Worm (Caenorhabditis elegans) whole organism, L4 larva: ENCODE data around the gene str-255.

Source experiments
- F10B5.3 ChIP-seq: sonication (generic microtip); optimal IDR thresholded peaks from 2 replicates; lab custom pipeline; 2016; ENCODE audit warnings: mild to moderate bottlenecking, missing genetic modification characterization, missing compliant biosample characterization
- F26F4.8 ChIP-seq: fragments of 200-800 bp; sonication (Bioruptor generic); conservative IDR thresholded peaks from 2 replicates; pipeline ENCODE4 v1.3.6; 2022; ENCODE audit warnings: missing genetic modification characterization, missing compliant biosample characterization
- T20F7.1 ChIP-seq: fragments of 200-800 bp; sonication (Bioruptor generic); optimal IDR thresholded peaks from 2 replicates; lab custom pipeline; 2018; ENCODE audit warnings: mild to moderate bottlenecking, missing genetic modification characterization, missing compliant biosample characterization
- Y48G9A.11 ChIP-seq: fragments of 200-800 bp; sonication (Bioruptor generic); IDR thresholded peaks from 2 replicates; pipeline ENCODE4 v1.3.6; 2022; ENCODE audit warnings: missing genetic modification reagents, missing genetic modification characterization, missing compliant biosample characterization
- Y5F2A.4 ChIP-seq: fragments of 200-800 bp; sonication (Bioruptor generic); optimal IDR thresholded peaks from 2 replicates; lab custom pipeline; 2018; ENCODE audit warnings: mild to moderate bottlenecking, missing genetic modification characterization, missing compliant biosample characterization
- ZK337.2 ChIP-seq: fragments of 200-800 bp; sonication (Bioruptor generic); IDR thresholded peaks from 2 replicates; pipeline ENCODE4 v1.3.6; 2022; ENCODE audit warnings: missing genetic modification reagents, missing genetic modification characterization, missing compliant biosample characterization
- aha-1 ChIP-seq: fragments of 150-350 bp; peaks from one replicate; lab custom pipeline; 2014; ENCODE audit warnings: missing biosample characterization, missing genetic modification characterization
- ama-1 ChIP-seq: fragments of 150-350 bp; optimal IDR thresholded peaks from 2 replicates; lab custom pipeline; 2014; ENCODE audit warnings: inconsistent platforms, mixed read lengths
- arid-1 ChIP-seq: fragments of 200-800 bp; sonication (Bioruptor generic); conservative IDR thresholded peaks from 2 replicates; pipeline ENCODE4 v1.3.6; 2022; ENCODE audit warnings: missing genetic modification reagents, missing genetic modification characterization, missing compliant biosample characterization
- ceh-28 ChIP-seq: fragments of 150-350 bp; optimal IDR thresholded peaks from 2 replicates; lab custom pipeline; 2014; ENCODE audit warnings: missing biosample characterization, missing genetic modification reagents, missing genetic modification characterization
- ceh-32 ChIP-seq: sonication (generic microtip); optimal IDR thresholded peaks from 2 replicates; lab custom pipeline; 2016; ENCODE audit warnings: mild to moderate bottlenecking, missing genetic modification characterization, missing compliant biosample characterization; ENCODE audit not compliant: poor library complexity
- cey-2 ChIP-seq: sonication (generic microtip); optimal IDR thresholded peaks from 3 replicates; lab custom pipeline; 2017; ENCODE audit warnings: missing genetic modification characterization, mild to moderate bottlenecking, missing compliant biosample characterization, antibody characterized with exemption, borderline replicate concordance; ENCODE audit not compliant: insufficient read depth
- ctbp-1 ChIP-seq: fragments of 200-800 bp; sonication (Bioruptor generic); IDR thresholded peaks from 2 replicates; pipeline ENCODE4 v1.3.6; 2022; ENCODE audit warnings: missing genetic modification reagents, missing genetic modification characterization, missing compliant biosample characterization
- dmd-6 ChIP-seq: fragments of 200-800 bp; sonication (Bioruptor generic); IDR thresholded peaks from 2 replicates; pipeline ENCODE4 v1.3.6; 2022; ENCODE audit warnings: missing genetic modification reagents, missing genetic modification characterization, missing compliant biosample characterization
- dpl-1 ChIP-seq: fragments of 150-350 bp; optimal IDR thresholded peaks from 2 replicates; lab custom pipeline; 2014; ENCODE audit warnings: missing biosample characterization, missing genetic modification reagents, missing genetic modification characterization
- duxl-1 ChIP-seq: sonication (generic microtip); optimal IDR thresholded peaks from 2 replicates; lab custom pipeline; 2016; ENCODE audit warnings: mild to moderate bottlenecking, missing genetic modification characterization, moderate library complexity, missing compliant biosample characterization; ENCODE audit not compliant: poor library complexity
- dve-1 ChIP-seq: sonication (generic microtip); optimal IDR thresholded peaks from 2 replicates; lab custom pipeline; 2017; ENCODE audit warnings: antibody characterized with exemption, mild to moderate bottlenecking, missing genetic modification characterization, missing compliant biosample characterization; ENCODE audit not compliant: insufficient read depth
- egl-43 ChIP-seq: fragments of 200-800 bp; sonication (Bioruptor generic); IDR thresholded peaks from 2 replicates; pipeline ENCODE4 v1.3.6; 2022; ENCODE audit warnings: missing genetic modification reagents, missing genetic modification characterization, missing compliant biosample characterization
- fkh-10 ChIP-seq: fragments of 150-350 bp; optimal IDR thresholded peaks from 2 replicates; lab custom pipeline; 2014; ENCODE audit warnings: missing biosample characterization, missing genetic modification reagents, missing genetic modification characterization
- hif-1 ChIP-seq, 2 experiments: sonication (generic microtip); optimal IDR thresholded peaks; 2 replicates each; lab custom pipeline; 2016 to 2017; ENCODE audit warnings: missing compliant biosample characterization in 2 of 2, missing genetic modification characterization in 2 of 2, missing genetic modification reagents in 2 of 2, missing genotype in 2 of 2, mild to moderate bottlenecking in 1 of 2
- hlh-11 ChIP-seq: fragments of 200-800 bp; sonication (Bioruptor generic); optimal IDR thresholded peaks from 2 replicates; lab custom pipeline; 2018; ENCODE audit warnings: mild to moderate bottlenecking, missing genetic modification characterization, missing compliant biosample characterization
- hlh-30 ChIP-seq: sonication (generic microtip); optimal IDR thresholded peaks from 2 replicates; lab custom pipeline; 2017; ENCODE audit warnings: antibody characterized with exemption, mild to moderate bottlenecking, missing genetic modification characterization, missing compliant biosample characterization; ENCODE audit not compliant: insufficient read depth
- hmg-1.1 ChIP-seq: fragments of 200-800 bp; sonication (Bioruptor generic); IDR thresholded peaks from 2 replicates; pipeline ENCODE4 v1.3.6; 2022; ENCODE audit warnings: missing genetic modification reagents, missing genetic modification characterization, missing compliant biosample characterization
- lim-7 ChIP-seq: fragments of 200-800 bp; sonication (Bioruptor generic); IDR thresholded peaks from 2 replicates; pipeline ENCODE4 v1.3.6; 2022; ENCODE audit warnings: missing genetic modification characterization, missing compliant biosample characterization
- lir-3 ChIP-seq: sonication (generic microtip); optimal IDR thresholded peaks from 2 replicates; lab custom pipeline; 2016; ENCODE audit warnings: mild to moderate bottlenecking, missing genetic modification characterization, missing compliant biosample characterization
- lsy-2 ChIP-seq, 2 experiments: fragments of 150-350 bp in 1 of 2; sonication (generic microtip) in 1 of 2; optimal IDR thresholded peaks; 2 replicates each; lab custom pipeline; 2014 to 2017; ENCODE audit warnings: missing biosample characterization in 2 of 2, missing genetic modification characterization in 2 of 2
- madf-5 ChIP-seq, 2 experiments: fragments of 200-800 bp; sonication (Bioruptor generic); IDR thresholded peaks; 2 replicates each; pipeline ENCODE4 v1.3.6; 2022; ENCODE audit warnings: missing compliant biosample characterization in 2 of 2, missing genetic modification characterization in 2 of 2
- madf-9 ChIP-seq: fragments of 200-800 bp; sonication (Bioruptor generic); conservative IDR thresholded peaks from 2 replicates; pipeline ENCODE4 v1.3.6; 2022; ENCODE audit warnings: missing genetic modification reagents, missing genetic modification characterization, missing compliant biosample characterization
- mdl-1 ChIP-seq, 2 experiments: fragments of 150-350 bp in 1 of 2; sonication (generic microtip) in 1 of 2; optimal IDR thresholded peaks; 2 replicates each; lab custom pipeline; 2014 to 2017; ENCODE audit warnings: missing biosample characterization in 2 of 2, missing genetic modification characterization in 2 of 2
- mep-1 ChIP-seq: fragments of 150-350 bp; sonication (generic microtip); optimal IDR thresholded peaks from 3 replicates; lab custom pipeline; 2014; ENCODE audit warnings: missing biosample characterization, missing genetic modification characterization
- mes-2 ChIP-seq: sonication (generic microtip); optimal IDR thresholded peaks from 2 replicates; lab custom pipeline; 2016; ENCODE audit warnings: missing genotype, mild to moderate bottlenecking, missing genetic modification characterization, missing compliant biosample characterization; ENCODE audit not compliant: poor library complexity, severe bottlenecking
- mxl-3 ChIP-seq: fragments of 200-800 bp; sonication (Bioruptor generic); optimal IDR thresholded peaks from 2 replicates; lab custom pipeline; 2018; ENCODE audit warnings: mild to moderate bottlenecking, missing genetic modification characterization, missing compliant biosample characterization
- nhr-10 ChIP-seq: fragments of 150-350 bp; optimal IDR thresholded peaks from 2 replicates; lab custom pipeline; 2014; ENCODE audit warnings: missing biosample characterization, missing genetic modification characterization
- nhr-11 ChIP-seq: fragments of 150-350 bp; optimal IDR thresholded peaks from 2 replicates; lab custom pipeline; 2014; ENCODE audit warnings: missing biosample characterization, missing genetic modification characterization
- nhr-111 ChIP-seq: fragments of 200-800 bp; sonication (Bioruptor generic); optimal IDR thresholded peaks from 2 replicates; lab custom pipeline; 2018; ENCODE audit warnings: mild to moderate bottlenecking, missing genetic modification characterization, missing compliant biosample characterization
- nhr-28 ChIP-seq: fragments of 150-350 bp; optimal IDR thresholded peaks from 2 replicates; lab custom pipeline; 2014; ENCODE audit warnings: missing biosample characterization, missing genetic modification characterization
- nhr-48 ChIP-seq: sonication (generic microtip); optimal IDR thresholded peaks from 2 replicates; lab custom pipeline; 2016; ENCODE audit warnings: mild to moderate bottlenecking, missing genetic modification characterization, missing compliant biosample characterization
- set-16 ChIP-seq: fragments of 200-800 bp; sonication (Bioruptor generic); IDR thresholded peaks from 2 replicates; pipeline ENCODE4 v1.3.6; 2022; ENCODE audit warnings: missing genetic modification reagents, missing genetic modification characterization, missing compliant biosample characterization
- skn-1 ChIP-seq: fragments of 150-350 bp; optimal IDR thresholded peaks from 2 replicates; lab custom pipeline; 2014; ENCODE audit warnings: missing biosample characterization, missing genetic modification characterization
- tag-97 ChIP-seq: fragments of 200-800 bp; sonication (Bioruptor generic); IDR thresholded peaks from 2 replicates; pipeline ENCODE4 v1.3.6; 2022; ENCODE audit warnings: missing genetic modification characterization, missing compliant biosample characterization
- unc-62 ChIP-seq, 3 experiments: fragments of 150-350 bp in 1 of 3; sonication (generic microtip); optimal IDR thresholded peaks in 2 of 3; peaks in 1 of 3; 1 replicate in 1 of 3; 2 replicates in 2 of 3; lab custom pipeline; 2014 to 2017; ENCODE audit warnings: missing biosample characterization in 3 of 3, missing genetic modification characterization in 3 of 3, missing genetic modification reagents in 3 of 3, missing genotype in 1 of 3
- zip-11 ChIP-seq: fragments of 200-800 bp; sonication (Bioruptor generic); IDR thresholded peaks from 2 replicates; pipeline ENCODE4 v1.3.6; 2022; ENCODE audit warnings: missing genetic modification characterization, missing compliant biosample characterization

str-255 gene

DNA sequence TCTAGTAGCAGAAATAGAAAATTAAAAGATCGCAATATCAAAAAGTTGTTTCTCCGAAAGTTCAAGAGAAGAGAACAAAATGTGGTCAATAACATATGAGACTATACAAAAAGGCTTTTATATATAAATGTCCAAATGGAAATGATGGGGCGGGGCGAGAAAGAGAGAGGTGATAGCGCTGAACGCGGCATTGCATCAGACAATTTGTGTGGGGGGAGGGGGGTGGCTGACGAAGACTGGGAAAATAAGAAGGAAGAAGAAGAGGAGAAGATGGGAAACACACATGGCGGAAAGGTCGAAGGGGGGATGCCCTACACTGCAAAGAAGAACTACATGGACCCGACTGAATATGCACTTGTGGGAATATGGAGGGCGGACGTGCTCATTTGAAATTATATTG is 28.3 kb downstream of the str-255 start:
- peak; percentile 34; the same call in 1 of the 2 replicates for TF ChIP-seq hmg-1.1
- TF ChIP-seq F10B5.3, result no peak
- TF ChIP-seq nhr-10 (tag; lab: Kevin White, UChicago), result no peak
- peak in 1 of 2 experiments; percentile 68 for TF ChIP-seq mdl-1 (tag; optimal IDR thresholded peaks at IDR 0.05; lab: Kevin White, UChicago)
- peak in 1 of 2 experiments; percentile 13 for TF ChIP-seq lsy-2 (tag; optimal IDR thresholded peaks at IDR 0.05; lab: Kevin White, UChicago)
- TF ChIP-seq nhr-28 (tag; lab: Kevin White, UChicago), result peak; percentile 63
- TF ChIP-seq mes-2, result peak; percentile 40
- TF ChIP-seq dpl-1, result peak; percentile 18
- TF ChIP-seq dmd-6 (GFP tag; lab: Robert Waterston, UW), result peak; percentile 52
- no peak for TF ChIP-seq ceh-28
- no peak for TF ChIP-seq T20F7.1 (GFP tag; lab: Kevin White, UChicago)
- no peak for TF ChIP-seq tag-97 (GFP tag; lab: Robert Waterston, UW)
- no peak for TF ChIP-seq ama-1 (lab: Kevin White, UChicago)
- TF ChIP-seq hlh-30 (tag; lab: Kevin White, UChicago), result peak; percentile 55
- peak; percentile 69 for TF ChIP-seq nhr-11
- TF ChIP-seq mep-1, result peak; percentile 36
- peak; percentile 4 for TF ChIP-seq dve-1 (tag; lab: Kevin White, UChicago)
- TF ChIP-seq hif-1 (tag; optimal IDR thresholded peaks at IDR 0.05; lab: Kevin White, UChicago), result peak in 1 of 2 experiments; percentile 7
- no peak for TF ChIP-seq ceh-32
- TF ChIP-seq duxl-1 (tag; lab: Kevin White, UChicago), result no peak
- no peak for TF ChIP-seq madf-5 (GFP tag; IDR thresholded peaks at IDR 0.05; lab: Robert Waterston, UW)
- TF ChIP-seq mxl-3 (GFP tag; lab: Kevin White, UChicago), result peak; percentile 95
- TF ChIP-seq ctbp-1 (GFP tag; lab: Robert Waterston, UW), result peak; percentile 24; the same call in 1 of the 2 replicates
- peak; percentile 60 for TF ChIP-seq aha-1 (tag; lab: Kevin White, UChicago)
- TF ChIP-seq hlh-11 (tag; lab: Kevin White, UChicago), result peak; percentile 61
- TF ChIP-seq arid-1 (GFP tag; lab: Robert Waterston, UW), result peak; percentile 45; the same call in 1 of the 2 replicates
- TF ChIP-seq set-16 (GFP tag; lab: Robert Waterston, UW), result 0 out of 2 replicates have a peak, but pooled peaks have one; percentile 27
- 0 out of 2 replicates have a peak, but pooled peaks have one; percentile 8 for TF ChIP-seq ZK337.2 (GFP tag; lab: Robert Waterston, UW)

DNA sequence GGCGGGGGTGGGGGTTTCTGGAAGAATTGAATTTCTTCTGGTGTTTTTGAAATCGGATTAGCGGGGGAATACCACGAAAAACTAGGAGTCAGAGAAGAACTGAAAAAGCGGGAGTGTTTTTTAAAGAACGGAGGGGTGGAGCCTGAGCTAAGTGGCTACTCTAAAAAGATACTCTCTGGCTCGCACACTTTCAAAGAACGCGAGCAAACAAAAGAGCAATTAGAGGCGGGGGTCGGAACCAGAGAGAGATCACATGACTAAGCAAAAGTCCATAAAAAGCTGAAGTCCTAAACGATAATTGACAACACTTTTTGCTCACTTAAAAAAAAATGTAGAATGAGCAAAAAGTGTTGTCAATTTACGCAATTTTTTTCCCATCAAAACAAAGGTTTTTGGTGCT is 29.3 kb downstream of the str-255 start:
- TF ChIP-seq zip-11 (GFP tag; lab: Robert Waterston, UW) (no peak), unc-62 (GFP tag; optimal IDR thresholded peaks at IDR 0.05 in 1 of 2; lab: Kevin White, UChicago) (peak in 1 of 2 experiments; percentile 14), unc-62 (tag; optimal IDR thresholded peaks at IDR 0.05; lab: Kevin White, UChicago) (no peak), F26F4.8 (GFP tag; lab: Robert Waterston, UW) (no peak), nhr-111 (GFP tag; lab: Kevin White, UChicago) (no peak), arid-1 (GFP tag; lab: Robert Waterston, UW) (no peak), nhr-48 (tag; lab: Kevin White, UChicago) (no peak), cey-2 (tag; lab: Kevin White, UChicago) (no peak), ceh-28 (no peak), mep-1 (peak; percentile 7), skn-1 (tag; lab: Kevin White, UChicago) (no peak), aha-1 (tag; lab: Kevin White, UChicago) (peak; percentile 78), mxl-3 (GFP tag; lab: Kevin White, UChicago) (no peak), lim-7 (GFP tag; lab: Robert Waterston, UW) (0 out of 2 replicates have a peak, but pooled peaks have one; percentile 47), egl-43 (GFP tag; lab: Robert Waterston, UW) (peak; percentile 20; the same call in 1 of the 2 replicates), fkh-10 (GFP tag; lab: Kevin White, UChicago) (no peak), Y48G9A.11 (GFP tag; lab: Robert Waterston, UW) (0 out of 2 replicates have a peak, but pooled peaks have one; percentile 39), lir-3 (no peak), Y5F2A.4 (GFP tag; lab: Kevin White, UChicago) (no peak), madf-9 (GFP tag; lab: Robert Waterston, UW) (no peak), ama-1 (lab: Kevin White, UChicago) (no peak), hlh-30 (tag; lab: Kevin White, UChicago) (peak; percentile 62), lsy-2 (tag; optimal IDR thresholded peaks at IDR 0.05; lab: Kevin White, UChicago) (peak in 1 of 2 experiments; percentile 26)
